Worm (Caenorhabditis elegans) whole organism, L4 larva: Measurements from ENCODE around the gene Y47D3B.3.

Experiments used
- D1046.2 ChIP-seq: fragments of 200-800 bp; sonication (Bioruptor generic); IDR thresholded peaks from 2 replicates; pipeline ENCODE4 v1.3.6; 2022; ENCODE audit warnings: missing genetic modification characterization, missing compliant biosample characterization
- lim-7 ChIP-seq: fragments of 200-800 bp; sonication (Bioruptor generic); IDR thresholded peaks from 2 replicates; pipeline ENCODE4 v1.3.6; 2022; ENCODE audit warnings: missing genetic modification characterization, missing compliant biosample characterization
- zip-2 ChIP-seq: fragments of 150-350 bp; optimal IDR thresholded peaks from 2 replicates; lab custom pipeline; 2014; ENCODE audit warnings: missing biosample characterization, missing genetic modification characterization

- TF ChIP-seq lim-7 (GFP tag; lab: Robert Waterston, UW) = no peak
- TF ChIP-seq D1046.2 (GFP tag; lab: Robert Waterston, UW) = no peak
- TF ChIP-seq zip-2 (tag; lab: Kevin White, UChicago) = no peak
Measured at ce11 chrIII:11424815-11425214, 27.2 kb downstream of the Y47D3B.3 start.
